Worm (Caenorhabditis elegans) whole organism, L4/young adult: Measurements from ENCODE around the gene M03F4.6.

Experiments used
- dao-5 ChIP-seq: sonication (generic microtip); optimal IDR thresholded peaks from 2 replicates; lab custom pipeline; 2016; ENCODE audit warnings: missing genotype, missing genetic modification characterization, moderate library complexity, missing compliant biosample characterization
- him-1 ChIP-seq: sonication (generic microtip); optimal IDR thresholded peaks from 2 replicates; lab custom pipeline; 2016; ENCODE audit warnings: missing genotype, missing genetic modification reagents, missing genetic modification characterization, missing compliant biosample characterization

DNA sequence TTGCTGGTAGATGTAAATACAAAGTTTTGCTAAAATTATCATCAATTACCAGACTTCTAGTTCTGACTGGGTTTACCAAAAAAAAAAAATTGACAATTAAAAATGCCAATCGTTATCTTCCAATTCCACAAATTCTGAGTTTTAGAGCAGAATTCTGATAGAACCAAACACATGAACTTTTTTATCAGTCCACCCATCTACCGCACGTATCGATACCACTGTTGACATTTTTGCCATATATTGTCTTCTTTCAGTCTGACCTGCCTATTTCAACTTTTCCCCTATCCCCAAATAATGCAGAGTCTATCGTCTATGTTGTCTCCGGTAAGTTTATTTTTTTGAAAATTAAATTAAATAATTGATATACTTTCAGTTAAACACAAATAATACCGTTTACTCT is 44.7 kb upstream of the M03F4.6 start, which contains the start of gene ZC449.7:
- TF ChIP-seq dao-5 (tag; lab: Kevin White, UChicago) (no peak), him-1 (tag; lab: Kevin White, UChicago) (no peak)
